Worm (Caenorhabditis elegans): ENCODE measurements around the gene ttr-23.

- TF ChIP-seq xbp-1 (tag; optimal IDR thresholded peaks at IDR 0.05), result no peak
- no peak for TF ChIP-seq nhr-11 (tag; optimal IDR thresholded peaks at IDR 0.05)
- TF ChIP-seq ztf-11 (tag; optimal IDR thresholded peaks at IDR 0.05), result no peak
- no peak for TF ChIP-seq nhr-12 (tag; optimal IDR thresholded peaks at IDR 0.05)
- TF ChIP-seq unc-62 (GFP tag; optimal IDR thresholded peaks at IDR 0.05), result no peak
These were observed 13.3 kb downstream of the ttr-23 start, which contains the start of gene vps-54 for ce11 chrV:10576319-10576718.
